Worm (Caenorhabditis elegans): ENCODE data around the gene hira-1.

DNA sequence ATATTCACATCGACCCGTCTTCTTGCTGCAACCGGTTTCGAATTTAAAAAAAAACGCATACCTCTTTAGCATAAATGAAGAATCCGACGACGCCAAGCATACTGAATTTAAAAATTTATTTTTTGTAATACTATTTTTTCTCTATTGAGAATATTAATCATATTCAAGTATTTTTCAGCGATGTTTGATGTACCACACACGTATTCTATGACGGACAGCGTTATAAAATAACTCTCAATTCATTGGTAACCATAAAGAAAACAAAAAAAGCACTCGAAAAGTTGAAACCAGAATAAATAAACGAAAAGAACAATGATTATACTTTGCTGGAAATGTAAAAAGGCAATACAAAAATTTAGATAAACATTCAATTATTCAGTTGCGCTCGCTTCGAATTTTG, 31.4 kb upstream of the hira-1 start, which contains the start of gene T10F2.5:
- no peak for TF ChIP-seq ceh-36 (tag; optimal IDR thresholded peaks at IDR 0.05)
- no peak for TF ChIP-seq F13C5.2 (tag; optimal IDR thresholded peaks at IDR 0.05)
- TF ChIP-seq B0310.2 (tag; optimal IDR thresholded peaks at IDR 0.05) = no peak
- TF ChIP-seq hmg-4 (GFP tag; optimal IDR thresholded peaks at IDR 0.05) = no peak
- TF ChIP-seq ama-1 (optimal IDR thresholded peaks at IDR 0.05) = no peak
- no peak for TF ChIP-seq flt-1 (GFP tag; IDR thresholded peaks at IDR 0.05)
- TF ChIP-seq tbx-11 (GFP tag; IDR thresholded peaks at IDR 0.05) = no peak
- TF ChIP-seq tra-4 (tag; optimal IDR thresholded peaks at IDR 0.05) = no peak
- no peak for TF ChIP-seq ceh-13 (GFP tag; optimal IDR thresholded peaks at IDR 0.05)
